Fruit fly (Drosophila melanogaster) whole organism, embryonic: ENCODE results near the gene L2HGDH.

ENCODE experiments used
- CG10147 ChIP-seq: fragments of 200-800 bp; sonication (Bioruptor generic); optimal IDR thresholded peaks from 2 replicates; lab custom pipeline; 2019; ENCODE audit warnings: missing biosample characterization, mild to moderate bottlenecking, missing genetic modification characterization, moderate library complexity
- CG10209 ChIP-seq: fragments of 200-800 bp; sonication (Bioruptor generic); optimal IDR thresholded peaks from 3 replicates; lab custom pipeline; 2017; ENCODE audit warnings: missing biosample characterization, mild to moderate bottlenecking, missing genetic modification characterization, missing genetic modification reagents
- CG11456 ChIP-seq: fragments of 200-800 bp; sonication (Bioruptor generic); IDR thresholded peaks from 3 replicates; pipeline ENCODE4 v1.3.6; 2022; ENCODE audit warnings: missing biosample characterization, missing genetic modification characterization
- CG14014 ChIP-seq: fragments of 200-800 bp; sonication (Bioruptor generic); IDR thresholded peaks from 2 replicates; pipeline ENCODE4 v1.3.6; 2022; ENCODE audit warnings: missing biosample characterization, missing genetic modification characterization
- CG14710 ChIP-seq: fragments of 200-800 bp; sonication (Bioruptor generic); optimal IDR thresholded peaks from 3 replicates; lab custom pipeline; 2019; ENCODE audit warnings: missing biosample characterization, mild to moderate bottlenecking, missing genetic modification characterization, moderate library complexity
- CG15696 ChIP-seq: fragments of 200-800 bp; sonication (Bioruptor generic); optimal IDR thresholded peaks from 2 replicates; lab custom pipeline; 2019; ENCODE audit warnings: missing biosample characterization, mild to moderate bottlenecking, missing genetic modification characterization, moderate library complexity
- CG17802 ChIP-seq: fragments of 200-800 bp; sonication (Bioruptor generic); optimal IDR thresholded peaks from 2 replicates; lab custom pipeline; 2018; ENCODE audit warnings: missing biosample characterization, mild to moderate bottlenecking, missing genetic modification characterization, moderate library complexity
- CG18262 ChIP-seq: fragments of 200-800 bp; optimal IDR thresholded peaks from 3 replicates; lab custom pipeline; 2019; ENCODE audit warnings: missing biosample characterization, mild to moderate bottlenecking, missing genetic modification characterization, moderate library complexity
- CG18476 ChIP-seq: fragments of 200-800 bp; sonication (Bioruptor generic); optimal IDR thresholded peaks from 2 replicates; lab custom pipeline; 2016; ENCODE audit warnings: missing biosample characterization, mild to moderate bottlenecking, missing genetic modification characterization
- CG31365 ChIP-seq: fragments of 200-800 bp; sonication (Bioruptor generic); optimal IDR thresholded peaks from 2 replicates; lab custom pipeline; 2018; ENCODE audit warnings: missing biosample characterization, mild to moderate bottlenecking, missing genetic modification characterization
- CG3726 ChIP-seq: fragments of 200-800 bp; sonication (Bioruptor generic); IDR thresholded peaks from 3 replicates; pipeline ENCODE4, ENCODE4 v1.3.6; 2022; ENCODE audit warnings: missing biosample characterization, missing genetic modification characterization
- CG6813 ChIP-seq: fragments of 200-800 bp; sonication (Bioruptor generic); optimal IDR thresholded peaks from 2 replicates; lab custom pipeline; 2017; ENCODE audit warnings: missing biosample characterization, missing genetic modification characterization, mild to moderate bottlenecking, moderate library complexity, missing genetic modification reagents
- CG7372 ChIP-seq: fragments of 200-800 bp; sonication (Bioruptor generic); IDR thresholded peaks from 2 replicates; pipeline ENCODE4 v1.3.6; 2022; ENCODE audit warnings: missing biosample characterization, missing genetic modification characterization
- CG9727 ChIP-seq: fragments of 200-800 bp; sonication (Bioruptor generic); optimal IDR thresholded peaks from 3 replicates; lab custom pipeline; 2017; ENCODE audit warnings: missing biosample characterization, mild to moderate bottlenecking, missing genetic modification characterization
- CTCF ChIP-seq: fragments of 200-800 bp; sonication (Bioruptor generic); optimal IDR thresholded peaks from 2 replicates; lab custom pipeline; 2017; ENCODE audit warnings: missing biosample characterization, mild to moderate bottlenecking, missing genetic modification characterization, moderate library complexity
- D ChIP-seq, 2 experiments: fragments of 200-800 bp in 1 of 2; fragments of >200 bp in 1 of 2; sonication (Bioruptor generic) in 1 of 2; optimal IDR thresholded peaks; 2 replicates in 1 of 2; 3 replicates in 1 of 2; lab custom pipeline; 2017; ENCODE audit warnings: mild to moderate bottlenecking in 1 of 2, missing biosample characterization in 1 of 2, missing genetic modification characterization in 1 of 2, missing genetic modification reagents in 1 of 2
- D19A ChIP-seq: fragments of 200-800 bp; optimal IDR thresholded peaks from 3 replicates; lab custom pipeline; 2019; ENCODE audit warnings: missing biosample characterization, mild to moderate bottlenecking, missing genetic modification characterization, moderate library complexity
- D19B ChIP-seq: fragments of 200-800 bp; sonication (Bioruptor generic); optimal IDR thresholded peaks from 2 replicates; lab custom pipeline; 2017; ENCODE audit warnings: missing biosample characterization, mild to moderate bottlenecking, missing genetic modification characterization
- Doc3 ChIP-seq: fragments of 200-800 bp; sonication (Bioruptor generic); IDR thresholded peaks from 3 replicates; pipeline ENCODE4 v1.3.6; 2022; ENCODE audit warnings: missing biosample characterization, missing genetic modification characterization; ENCODE audit not compliant: partially characterized antibody
- ERR ChIP-seq: fragments of 200-800 bp; sonication (Bioruptor generic); optimal IDR thresholded peaks from 2 replicates; lab custom pipeline; 2016; ENCODE audit warnings: missing biosample characterization, missing genetic modification characterization
- Fer2 ChIP-seq: fragments of 200-800 bp; sonication (Bioruptor generic); optimal IDR thresholded peaks from 2 replicates; lab custom pipeline; 2018; ENCODE audit warnings: missing biosample characterization, mild to moderate bottlenecking, missing genetic modification characterization, moderate library complexity
- H2.0 ChIP-seq: fragments of 200-800 bp; sonication (Bioruptor generic); IDR thresholded peaks from 2 replicates; pipeline ENCODE4 v1.3.6; 2022; ENCODE audit warnings: missing biosample characterization, missing genetic modification characterization
- Hmr ChIP-seq: fragments of 200-800 bp; sonication (Bioruptor generic); optimal IDR thresholded peaks from 3 replicates; lab custom pipeline; 2017; ENCODE audit warnings: mild to moderate bottlenecking, missing biosample characterization, missing genetic modification reagents, missing genetic modification characterization
- Hr3 ChIP-seq: fragments of 200-800 bp; sonication (Bioruptor generic); optimal IDR thresholded peaks from 3 replicates; lab custom pipeline; 2016; ENCODE audit warnings: missing biosample characterization, missing genetic modification characterization
- Hr51 ChIP-seq, 2 experiments: fragments of 200-800 bp; sonication (Bioruptor generic); optimal IDR thresholded peaks; 2 replicates in 1 of 2; 3 replicates in 1 of 2; lab custom pipeline; 2016 to 2018; ENCODE audit warnings: missing biosample characterization in 2 of 2, missing genetic modification characterization in 2 of 2, mild to moderate bottlenecking in 1 of 2, moderate library complexity in 1 of 2
- Lhr ChIP-seq: fragments of 200-800 bp; sonication (Bioruptor generic); optimal IDR thresholded peaks from 3 replicates; lab custom pipeline; 2017; ENCODE audit warnings: mild to moderate bottlenecking, missing biosample characterization, missing genetic modification reagents, missing genetic modification characterization
- Lim3 ChIP-seq: fragments of 200-800 bp; sonication (Bioruptor generic); IDR thresholded peaks from 2 replicates; pipeline ENCODE4 v1.3.6; 2022; ENCODE audit warnings: missing biosample characterization, missing genetic modification characterization
- Rx ChIP-seq: fragments of 200-800 bp; sonication (Bioruptor generic); IDR thresholded peaks from 2 replicates; pipeline ENCODE4 v1.3.6; 2022; ENCODE audit warnings: missing biosample characterization, missing genetic modification characterization
- Sry-β ChIP-seq: fragments of 200-800 bp; sonication (Bioruptor generic); optimal IDR thresholded peaks from 2 replicates; lab custom pipeline; 2018; ENCODE audit warnings: missing biosample characterization, mild to moderate bottlenecking, missing genetic modification characterization, moderate library complexity
- aop ChIP-seq: fragments of 200-800 bp; sonication (Bioruptor generic); IDR thresholded peaks from 2 replicates; pipeline ENCODE4 v1.3.6; 2022; ENCODE audit warnings: missing biosample characterization, missing genetic modification characterization
- ash1 ChIP-seq: fragments of 200-800 bp; sonication (Bioruptor generic); optimal IDR thresholded peaks from 2 replicates; lab custom pipeline; 2018; ENCODE audit warnings: missing biosample characterization, mild to moderate bottlenecking, missing genetic modification characterization
- corto ChIP-seq: fragments of 200-800 bp; sonication (Bioruptor generic); optimal IDR thresholded peaks from 2 replicates; lab custom pipeline; 2016; ENCODE audit warnings: missing biosample characterization, mild to moderate bottlenecking, missing genetic modification characterization, moderate library complexity
- dmrt99B ChIP-seq: fragments of 200-800 bp; sonication (Bioruptor generic); optimal IDR thresholded peaks from 2 replicates; lab custom pipeline; 2018; ENCODE audit warnings: missing biosample characterization, mild to moderate bottlenecking, missing genetic modification characterization, moderate library complexity
- ems ChIP-seq: fragments of 200-800 bp; sonication (Bioruptor generic); optimal IDR thresholded peaks from 3 replicates; lab custom pipeline; 2016; ENCODE audit warnings: missing biosample characterization, missing genetic modification characterization
- gem ChIP-seq: fragments of 200-800 bp; sonication (Bioruptor generic); optimal IDR thresholded peaks from 2 replicates; lab custom pipeline; 2019; ENCODE audit warnings: missing biosample characterization, mild to moderate bottlenecking, missing genetic modification characterization, moderate library complexity
- ham ChIP-seq: fragments of 200-800 bp; sonication (Bioruptor generic); IDR thresholded peaks from 2 replicates; pipeline ENCODE4 v1.3.6; 2022; ENCODE audit warnings: missing biosample characterization, missing genetic modification characterization
- jing ChIP-seq: fragments of 200-800 bp; sonication (Bioruptor generic); optimal IDR thresholded peaks from 2 replicates; lab custom pipeline; 2018; ENCODE audit warnings: missing biosample characterization, mild to moderate bottlenecking, missing genetic modification characterization
- jumu ChIP-seq: fragments of 200-800 bp; sonication (Bioruptor generic); optimal IDR thresholded peaks from 3 replicates; lab custom pipeline; 2016; ENCODE audit warnings: missing biosample characterization, missing genetic modification characterization
- ken ChIP-seq: fragments of 200-800 bp; sonication (Bioruptor generic); IDR thresholded peaks from 3 replicates; pipeline ENCODE4 v1.3.6; 2022; ENCODE audit warnings: missing biosample characterization, missing genetic modification characterization
- kni ChIP-seq: fragments of 200-800 bp; sonication (Bioruptor generic); optimal IDR thresholded peaks from 3 replicates; lab custom pipeline; 2017; ENCODE audit warnings: mild to moderate bottlenecking, missing biosample characterization, missing genetic modification reagents, missing genetic modification characterization
- pfk ChIP-seq: fragments of 200-800 bp; sonication (Bioruptor generic); optimal IDR thresholded peaks from 2 replicates; lab custom pipeline; 2018; ENCODE audit warnings: missing biosample characterization, mild to moderate bottlenecking, missing genetic modification characterization, moderate library complexity
- pros ChIP-seq: fragments of 200-800 bp; sonication (Bioruptor generic); optimal IDR thresholded peaks from 3 replicates; lab custom pipeline; 2019; ENCODE audit warnings: missing biosample characterization, mild to moderate bottlenecking, missing genetic modification characterization, moderate library complexity
- row ChIP-seq: fragments of 200-800 bp; sonication (Bioruptor generic); IDR thresholded peaks from 3 replicates; pipeline ENCODE4 v1.3.6; 2022; ENCODE audit warnings: missing biosample characterization, missing genetic modification characterization
- run ChIP-seq: fragments of 200-800 bp; sonication (Bioruptor generic); optimal IDR thresholded peaks from 3 replicates; lab custom pipeline; 2018; ENCODE audit warnings: missing biosample characterization, mild to moderate bottlenecking, missing genetic modification characterization
- shn ChIP-seq: fragments of 200-800 bp; sonication (Bioruptor generic); optimal IDR thresholded peaks from 3 replicates; lab custom pipeline; 2016; ENCODE audit warnings: missing biosample characterization, missing genetic modification characterization
- sug ChIP-seq: fragments of 200-800 bp; optimal IDR thresholded peaks from 2 replicates; lab custom pipeline; 2019; ENCODE audit warnings: missing biosample characterization, mild to moderate bottlenecking, missing genetic modification characterization, moderate library complexity
- unpg ChIP-seq: fragments of 200-800 bp; sonication (Bioruptor generic); optimal IDR thresholded peaks from 3 replicates; lab custom pipeline; 2018; ENCODE audit warnings: missing biosample characterization, mild to moderate bottlenecking, missing genetic modification characterization, moderate library complexity
- vvl ChIP-seq: fragments of 200-800 bp; sonication (Bioruptor generic); IDR thresholded peaks from 2 replicates; pipeline ENCODE4 v1.3.6; 2022; ENCODE audit warnings: missing biosample characterization, missing genetic modification characterization
- zf30C ChIP-seq: fragments of 200-800 bp; sonication (Bioruptor generic); optimal IDR thresholded peaks from 3 replicates; lab custom pipeline; 2018; ENCODE audit warnings: missing biosample characterization, mild to moderate bottlenecking, missing genetic modification characterization

L2HGDH gene

dm6 chr2L:18953512-18954254 lies 20.6 kb downstream of the L2HGDH start (continued):
- TF ChIP-seq Lhr (GFP tag; lab: Kevin White, UChicago), result no peak
- TF ChIP-seq CG14014 (GFP tag; lab: Robert Waterston, UW), result peak; percentile 39; the same call in 1 of the 2 replicates
- no peak for TF ChIP-seq ash1 (GFP tag; lab: Kevin White, UChicago)
- TF ChIP-seq CTCF, result no peak
- TF ChIP-seq kni (GFP tag; lab: Kevin White, UChicago), result no peak
- no peak for TF ChIP-seq Doc3 (GFP tag; lab: Robert Waterston, UW)
- no peak for TF ChIP-seq corto (GFP tag; lab: Kevin White, UChicago)
- TF ChIP-seq CG10147 (GFP tag; lab: Kevin White, UChicago), result peak; percentile 14
- no peak for TF ChIP-seq Lim3 (GFP tag; lab: Robert Waterston, UW)
- no peak for TF ChIP-seq CG14710
- TF ChIP-seq CG3726, result no peak
- TF ChIP-seq pros (GFP tag; lab: Kevin White, UChicago), result no peak
- TF ChIP-seq CG31365 (tag; lab: Kevin White, UChicago), result no peak
- TF ChIP-seq CG11456 (GFP tag; lab: Robert Waterston, UW), result no peak
- TF ChIP-seq ham, result no peak
- TF ChIP-seq gem (tag; lab: Kevin White, UChicago), result peak; percentile 71
- no peak for TF ChIP-seq CG17802 (tag; lab: Kevin White, UChicago)
- TF ChIP-seq jumu, result no peak
- no peak for TF ChIP-seq CG18476 (GFP tag; lab: Kevin White, UChicago)
- TF ChIP-seq row (GFP tag; lab: Robert Waterston, UW), result peak; percentile 66
- no peak for TF ChIP-seq sug (tag; lab: Kevin White, UChicago)
- no peak for TF ChIP-seq pfk (GFP tag; lab: Kevin White, UChicago)
- no peak for TF ChIP-seq CG7372
- TF ChIP-seq CG18262 (tag; lab: Kevin White, UChicago), result peak; percentile 54
- no peak for TF ChIP-seq Fer2 (tag; lab: Kevin White, UChicago)
- TF ChIP-seq CG10209 (GFP tag; lab: Kevin White, UChicago), result peak; percentile 38
- no peak; the same call in 1 of the 2 replicates for TF ChIP-seq Rx (GFP tag; lab: Robert Waterston, UW)
- TF ChIP-seq ems (GFP tag; lab: Kevin White, UChicago), result no peak
- peak; percentile 94 for TF ChIP-seq D19A (tag; lab: Kevin White, UChicago)
- peak; percentile 40 for TF ChIP-seq dmrt99B
- TF ChIP-seq jing (GFP tag; lab: Kevin White, UChicago), result no peak
- no peak for TF ChIP-seq run (tag; lab: Kevin White, UChicago)
- TF ChIP-seq ERR (GFP tag; lab: Kevin White, UChicago), result no peak
- peak in 1 of 2 experiments; percentile 37 for TF ChIP-seq Hr51 (GFP tag; optimal IDR thresholded peaks at IDR 0.05; lab: Kevin White, UChicago)
- peak; percentile 13 for TF ChIP-seq zf30C (GFP tag; lab: Kevin White, UChicago)
- no peak for TF ChIP-seq shn (GFP tag; lab: Kevin White, UChicago)
- TF ChIP-seq CG9727, result peak; percentile 51
- TF ChIP-seq Sry-β (GFP tag; lab: Kevin White, UChicago), result no peak
- TF ChIP-seq Hr3 (GFP tag; lab: Kevin White, UChicago), result peak; percentile 21
- TF ChIP-seq Hmr (GFP tag; lab: Kevin White, UChicago), result peak; percentile 55
- no peak for TF ChIP-seq ken (GFP tag; lab: Robert Waterston, UW)
- TF ChIP-seq aop (GFP tag; lab: Robert Waterston, UW), result no peak
- TF ChIP-seq CG6813 (GFP tag; lab: Kevin White, UChicago), result peak; percentile 9
- peak; percentile 22 for TF ChIP-seq D19B (GFP tag; lab: Kevin White, UChicago)
- TF ChIP-seq CG15696 (tag; lab: Kevin White, UChicago), result no peak
- no peak for TF ChIP-seq D (optimal IDR thresholded peaks at IDR 0.05; lab: Kevin White, UChicago)
- TF ChIP-seq D (GFP tag; optimal IDR thresholded peaks at IDR 0.05; lab: Kevin White, UChicago), result no peak
- no peak for TF ChIP-seq vvl
- TF ChIP-seq unpg (GFP tag; lab: Kevin White, UChicago), result peak; percentile 17
- TF ChIP-seq H2.0, result no peak
